Worm (Caenorhabditis elegans): ENCODE results near the gene F58B4.6.

ce11 chrV:10966874-10967273, 42.0 kb downstream of the F58B4.6 start:
- TF ChIP-seq nhr-77 (tag; optimal IDR thresholded peaks at IDR 0.05) (no peak), nhr-12 (tag; optimal IDR thresholded peaks at IDR 0.05) (no peak), pha-4 (tag; optimal IDR thresholded peaks at IDR 0.05) (no peak), unc-39 (tag; optimal IDR thresholded peaks at IDR 0.05) (no peak), elt-3 (tag; optimal IDR thresholded peaks at IDR 0.05) (no peak), ceh-16 (tag; optimal IDR thresholded peaks at IDR 0.05) (no peak), nhr-76 (tag; optimal IDR thresholded peaks at IDR 0.05) (no peak), ZK546.5 (tag; optimal IDR thresholded peaks at IDR 0.05) (no peak), aly-2 (tag; optimal IDR thresholded peaks at IDR 0.05) (no peak), nhr-25 (tag; optimal IDR thresholded peaks at IDR 0.05) (no peak), nhr-237 (tag; optimal IDR thresholded peaks at IDR 0.05) (no peak), R02D3.7 (tag; optimal IDR thresholded peaks at IDR 0.05) (no peak), zag-1 (tag; optimal IDR thresholded peaks at IDR 0.05) (no peak), tbx-2 (tag; optimal IDR thresholded peaks at IDR 0.05) (no peak)
